Worm (Caenorhabditis elegans) whole organism, young adult: ENCODE data around the gene W08G11.1.

ENCODE experiments used
- B0019.2 ChIP-seq: fragments of 200-800 bp; sonication (Bioruptor generic); conservative IDR thresholded peaks from 2 replicates; pipeline ENCODE4 v1.3.6; 2022; ENCODE audit warnings: missing genetic modification reagents, missing genetic modification characterization, missing compliant biosample characterization
- B0035.1 ChIP-seq: sonication (generic microtip); optimal IDR thresholded peaks from 2 replicates; lab custom pipeline; 2016; ENCODE audit warnings: missing genetic modification characterization, mild to moderate bottlenecking, missing compliant biosample characterization, missing genotype, missing genetic modification reagents
- F23B12.7 ChIP-seq: sonication (generic microtip); optimal IDR thresholded peaks from 2 replicates; lab custom pipeline; 2017; ENCODE audit warnings: missing genetic modification characterization, mild to moderate bottlenecking, missing compliant biosample characterization, antibody characterized with exemption, moderate library complexity; ENCODE audit not compliant: insufficient read depth
- F37B4.10 ChIP-seq: fragments of 200-800 bp; sonication (Bioruptor generic); IDR thresholded peaks from 2 replicates; pipeline ENCODE4 v1.3.6; 2022; ENCODE audit warnings: missing genetic modification characterization, missing compliant biosample characterization
- K11D2.4 ChIP-seq: fragments of 200-800 bp; sonication (Bioruptor generic); IDR thresholded peaks from 2 replicates; pipeline ENCODE4 v1.3.6; 2022; ENCODE audit warnings: missing genetic modification reagents, missing genetic modification characterization, missing compliant biosample characterization
- Y95B8A.8 ChIP-seq: fragments of 200-800 bp; sonication (Bioruptor generic); IDR thresholded peaks from 2 replicates; pipeline ENCODE4 v1.3.6; 2022; ENCODE audit warnings: missing genetic modification reagents, missing genetic modification characterization, missing compliant biosample characterization
- bed-1 ChIP-seq: fragments of 200-800 bp; sonication (Bioruptor generic); IDR thresholded peaks from 2 replicates; pipeline ENCODE4 v1.3.6; 2022; ENCODE audit warnings: missing genetic modification reagents, missing genetic modification characterization, missing compliant biosample characterization
- bed-2 ChIP-seq: fragments of 200-800 bp; sonication (Bioruptor generic); IDR thresholded peaks from 2 replicates; pipeline ENCODE4 v1.3.6; 2022; ENCODE audit warnings: missing genetic modification reagents, missing genetic modification characterization, missing compliant biosample characterization
- cebp-2 ChIP-seq: fragments of 200-800 bp; sonication (Bioruptor generic); IDR thresholded peaks from 2 replicates; pipeline ENCODE4 v1.3.6; 2022; ENCODE audit warnings: missing genetic modification characterization, missing compliant biosample characterization
- ceh-27 ChIP-seq: fragments of 200-800 bp; sonication (Bioruptor generic); optimal IDR thresholded peaks from 2 replicates; lab custom pipeline; 2018; ENCODE audit warnings: mild to moderate bottlenecking, missing genetic modification characterization, moderate library complexity, missing compliant biosample characterization
- ceh-58 ChIP-seq: fragments of 200-800 bp; sonication (Bioruptor generic); IDR thresholded peaks from 2 replicates; pipeline ENCODE4 v1.3.6; 2022; ENCODE audit warnings: missing genetic modification characterization, missing compliant biosample characterization
- ceh-91 ChIP-seq: fragments of 200-800 bp; sonication (Bioruptor generic); IDR thresholded peaks from 2 replicates; pipeline ENCODE4 v1.3.6; 2022; ENCODE audit warnings: missing genetic modification reagents, missing genetic modification characterization, missing compliant biosample characterization
- chd-7 ChIP-seq: sonication (generic microtip); optimal IDR thresholded peaks from 2 replicates; lab custom pipeline; 2016; ENCODE audit warnings: mild to moderate bottlenecking, missing genetic modification characterization, moderate library complexity, missing compliant biosample characterization
- dox-1 ChIP-seq: fragments of 200-800 bp; sonication (Bioruptor generic); IDR thresholded peaks from 2 replicates; pipeline ENCODE4 v1.3.6; 2022; ENCODE audit warnings: missing genetic modification reagents, missing genetic modification characterization, missing compliant biosample characterization
- dpff-1 ChIP-seq: sonication (generic microtip); optimal IDR thresholded peaks from 2 replicates; lab custom pipeline; 2017; ENCODE audit warnings: mild to moderate bottlenecking, missing genetic modification characterization, missing compliant biosample characterization
- egl-18 ChIP-seq: fragments of 200-800 bp; sonication (Bioruptor generic); IDR thresholded peaks from 2 replicates; pipeline ENCODE4 v1.3.6; 2022; ENCODE audit warnings: missing genetic modification reagents, missing genetic modification characterization, missing compliant biosample characterization
- egrh-3 ChIP-seq: fragments of 200-800 bp; sonication (Bioruptor generic); IDR thresholded peaks from 2 replicates; pipeline ENCODE4 v1.3.6; 2022; ENCODE audit warnings: missing genetic modification reagents, missing genetic modification characterization, missing compliant biosample characterization
- ets-4 ChIP-seq: fragments of 200-800 bp; sonication (Bioruptor generic); optimal IDR thresholded peaks from 2 replicates; lab custom pipeline; 2018; ENCODE audit warnings: mild to moderate bottlenecking, missing genetic modification characterization, missing compliant biosample characterization
- let-526 ChIP-seq: fragments of 200-800 bp; sonication (Bioruptor generic); IDR thresholded peaks from 2 replicates; pipeline ENCODE4 v1.3.6; 2022; ENCODE audit warnings: missing genetic modification reagents, missing genetic modification characterization, missing compliant biosample characterization
- lir-1 ChIP-seq: fragments of 200-800 bp; sonication (Bioruptor generic); conservative IDR thresholded peaks from 2 replicates; pipeline ENCODE4 v1.3.6; 2022; ENCODE audit warnings: missing genetic modification reagents, missing genetic modification characterization, missing compliant biosample characterization
- madf-10 ChIP-seq: sonication (generic microtip); optimal IDR thresholded peaks from 2 replicates; lab custom pipeline; 2016; ENCODE audit warnings: mild to moderate bottlenecking, missing genetic modification characterization, missing compliant biosample characterization
- madf-3 ChIP-seq: fragments of 200-800 bp; sonication (Bioruptor generic); IDR thresholded peaks from 2 replicates; pipeline ENCODE4 v1.3.6; 2022; ENCODE audit warnings: missing genetic modification reagents, missing genetic modification characterization, missing compliant biosample characterization
- madf-6 ChIP-seq: fragments of 200-800 bp; sonication (Bioruptor generic); IDR thresholded peaks from 2 replicates; pipeline ENCODE4 v1.3.6; 2022; ENCODE audit warnings: missing genetic modification reagents, missing genetic modification characterization, missing compliant biosample characterization
- mcd-1 ChIP-seq: fragments of 200-800 bp; sonication (Bioruptor generic); IDR thresholded peaks from 2 replicates; pipeline ENCODE4 v1.3.6; 2022; ENCODE audit warnings: missing genetic modification reagents, missing genetic modification characterization, missing compliant biosample characterization
- nfya-2 ChIP-seq: fragments of 200-800 bp; sonication (Bioruptor generic); IDR thresholded peaks from 2 replicates; pipeline ENCODE4 v1.3.6; 2022; ENCODE audit warnings: missing genetic modification reagents, missing genetic modification characterization, missing compliant biosample characterization
- nhr-90 ChIP-seq: sonication (generic microtip); optimal IDR thresholded peaks from 2 replicates; lab custom pipeline; 2016; ENCODE audit warnings: missing genotype, mild to moderate bottlenecking, missing genetic modification characterization, missing compliant biosample characterization
- rcor-1 ChIP-seq: fragments of 200-800 bp; sonication (Bioruptor generic); IDR thresholded peaks from 2 replicates; pipeline ENCODE4 v1.3.6; 2022; ENCODE audit warnings: missing genetic modification reagents, missing genetic modification characterization, missing compliant biosample characterization
- snpc-3.4 ChIP-seq: sonication (generic microtip); optimal IDR thresholded peaks from 2 replicates; lab custom pipeline; 2017; ENCODE audit warnings: missing genetic modification characterization, mild to moderate bottlenecking, missing compliant biosample characterization, antibody characterized with exemption, moderate library complexity, missing genotype, missing genetic modification reagents
- ztf-26 ChIP-seq: sonication (generic microtip); optimal IDR thresholded peaks from 2 replicates; lab custom pipeline; 2017; ENCODE audit warnings: missing genetic modification characterization, missing compliant biosample characterization
- ztf-3 ChIP-seq: fragments of 200-800 bp; sonication (Bioruptor generic); optimal IDR thresholded peaks from 2 replicates; lab custom pipeline; 2018; ENCODE audit warnings: mild to moderate bottlenecking, missing genetic modification characterization, missing compliant biosample characterization

Gene W08G11.1

DNA sequence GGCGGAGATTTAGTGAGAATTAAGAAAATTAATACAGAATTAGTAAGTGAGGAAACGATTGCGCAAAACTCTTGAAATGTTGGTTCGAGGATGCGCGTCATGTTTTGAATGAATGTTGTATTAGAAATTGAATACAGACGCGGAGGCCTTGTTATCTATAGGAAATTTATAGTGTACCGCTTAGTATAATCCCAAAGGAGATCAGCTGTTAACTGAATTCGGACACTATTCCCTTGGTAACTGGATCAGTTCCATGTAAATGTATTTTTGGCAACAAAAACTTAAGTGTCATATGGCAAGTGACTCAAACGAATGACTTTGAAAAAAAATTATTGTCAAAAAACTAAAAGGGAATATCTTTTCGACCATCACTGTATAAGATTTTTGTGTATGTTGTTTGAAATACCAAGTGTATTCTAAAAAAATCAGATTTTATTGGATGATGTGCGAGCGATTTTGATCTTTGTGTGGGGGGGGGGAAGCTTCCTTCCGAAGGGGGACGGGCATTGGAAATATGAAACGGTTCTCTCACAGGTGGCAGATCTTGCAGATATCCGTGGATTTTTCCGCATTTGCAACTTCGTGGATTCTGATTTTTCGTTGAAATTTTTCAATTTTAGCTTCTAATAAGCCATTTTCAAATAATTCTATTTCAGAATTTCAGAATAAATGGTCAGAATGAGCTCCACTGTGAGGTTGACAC lies at the start of gene W08G11.1, which contains the start of gene W08G11.5:
Gene W08G11.1 (plus strand): TSS at position 653 of the 703 bp plus-strand sequence.
Gene W08G11.5 (minus strand): TSS at position 101 of the 703 bp plus-strand sequence.
- TF ChIP-seq mcd-1 (GFP tag; lab: Robert Waterston, UW) (no peak), nfya-2 (GFP tag; lab: Robert Waterston, UW) (no peak), madf-3 (GFP tag; lab: Robert Waterston, UW) (no peak), K11D2.4 (no peak), ceh-27 (GFP tag; lab: Kevin White, UChicago) (no peak), rcor-1 (GFP tag; lab: Robert Waterston, UW) (no peak), nhr-90 (no peak), egrh-3 (no peak), bed-2 (GFP tag; lab: Robert Waterston, UW) (no peak), lir-1 (no peak), bed-1 (GFP tag; lab: Robert Waterston, UW) (no peak), F37B4.10 (GFP tag; lab: Robert Waterston, UW) (no peak)

DNA sequence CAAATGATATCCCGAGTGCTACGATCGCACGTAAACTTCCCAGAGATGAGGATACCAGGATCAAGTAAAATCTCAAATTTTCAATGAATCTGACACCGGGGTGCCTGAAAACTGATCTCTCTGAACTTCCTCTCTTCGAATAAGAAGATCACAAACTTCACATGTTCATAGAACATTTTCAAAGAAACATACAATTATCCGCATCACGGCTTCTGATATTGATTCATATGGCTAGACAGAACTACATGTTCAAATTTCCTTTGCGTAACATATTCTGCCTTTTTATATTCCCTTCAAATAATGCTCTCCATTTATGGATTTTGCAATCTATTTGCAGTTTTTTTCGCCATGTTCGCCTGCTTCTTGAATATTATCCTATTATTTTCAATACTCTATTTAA lies 49.8 kb upstream of the W08G11.1 start, which contains the start of gene srbc-83:
Gene srbc-83 (plus strand): TSS at position 301 of the 400 bp plus-strand sequence.
- TF ChIP-seq dpff-1 (tag; lab: Kevin White, UChicago) (no peak), ztf-26 (no peak), madf-3 (GFP tag; lab: Robert Waterston, UW) (no peak), madf-6 (GFP tag; lab: Robert Waterston, UW) (no peak), ceh-91 (GFP tag; lab: Robert Waterston, UW) (no peak), B0035.1 (tag; lab: Kevin White, UChicago) (no peak), B0019.2 (GFP tag; lab: Robert Waterston, UW) (no peak), dox-1 (GFP tag; lab: Robert Waterston, UW) (no peak), bed-2 (GFP tag; lab: Robert Waterston, UW) (no peak), let-526 (GFP tag; lab: Robert Waterston, UW) (no peak), ceh-58 (GFP tag; lab: Robert Waterston, UW) (no peak), lir-1 (no peak), Y95B8A.8 (GFP tag; lab: Robert Waterston, UW) (no peak), ceh-27 (GFP tag; lab: Kevin White, UChicago) (no peak), F23B12.7 (tag; lab: Kevin White, UChicago) (no peak), snpc-3.4 (no peak), egl-18 (no peak), cebp-2 (GFP tag; lab: Robert Waterston, UW) (no peak)

DNA sequence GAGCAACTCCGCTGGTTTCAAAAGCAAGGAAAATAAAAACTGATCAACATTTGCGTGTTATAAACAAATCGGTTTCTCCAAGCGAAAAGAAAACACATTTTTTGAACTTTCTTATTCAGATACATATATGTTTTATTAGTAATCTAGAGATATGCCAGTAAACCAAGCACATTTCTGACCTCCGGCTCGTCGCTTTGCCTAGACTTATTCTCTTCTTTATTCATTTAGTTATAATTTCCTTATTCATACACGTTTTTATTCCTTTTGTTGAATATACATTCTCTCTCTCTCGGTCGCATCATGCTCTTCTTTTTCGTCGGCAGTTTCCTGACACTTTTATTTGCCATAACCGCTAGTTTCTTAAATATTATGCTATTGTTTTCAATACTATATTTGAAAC lies 48.2 kb upstream of the W08G11.1 start, which contains the start of gene srbc-84:
Gene srbc-84 (plus strand): TSS at position 301 of the 400 bp plus-strand sequence.
- no peak for TF ChIP-seq F23B12.7 (tag; lab: Kevin White, UChicago)
- TF ChIP-seq ztf-3: no peak

DNA sequence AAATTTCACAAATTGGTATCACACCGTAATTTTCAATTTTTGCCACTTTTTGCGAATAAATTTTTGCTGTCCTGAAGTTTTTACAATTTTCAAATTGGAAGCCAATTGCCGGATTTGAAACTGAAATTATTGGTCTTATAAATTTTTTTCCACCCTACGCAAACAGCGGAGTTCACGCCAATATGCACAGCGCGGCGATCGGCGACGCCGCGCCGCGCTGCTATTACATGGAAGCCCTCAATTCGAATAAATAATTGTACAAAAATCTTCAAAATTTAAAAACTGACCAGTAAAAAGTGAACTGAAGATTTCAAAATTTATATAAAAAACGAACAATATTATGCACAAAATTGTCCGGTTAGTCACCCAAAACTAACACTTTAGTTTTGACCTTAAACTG lies 47.0 kb upstream of the W08G11.1 start:
- TF ChIP-seq chd-7 (tag; lab: Kevin White, UChicago) (no peak), madf-10 (tag; lab: Kevin White, UChicago) (peak; percentile 97)
- TF ChIP-seq, all 124 proteins: peak for 1

DNA sequence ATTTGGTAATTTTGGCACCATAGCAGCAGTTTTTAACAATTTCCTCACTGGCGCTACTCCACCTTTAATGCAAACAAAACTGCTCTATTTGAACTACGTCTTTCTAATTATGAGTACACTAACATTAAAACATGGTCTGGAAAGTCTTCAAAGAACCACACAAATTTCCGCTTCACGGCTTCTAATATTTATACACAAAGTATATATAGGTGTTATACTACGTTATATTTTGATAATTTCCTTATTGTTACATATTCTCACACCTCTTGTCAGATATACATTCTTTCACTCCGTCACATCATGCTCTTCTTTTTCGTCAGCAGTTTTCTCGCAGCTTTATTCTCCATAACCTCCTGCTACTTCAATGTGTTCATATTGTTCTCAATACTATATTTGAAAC lies 46.6 kb upstream of the W08G11.1 start, which contains the start of gene srbc-82:
Gene srbc-82 (plus strand): TSS at position 301 of the 400 bp plus-strand sequence.
- TF ChIP-seq ets-4 (GFP tag; lab: Kevin White, UChicago): no peak
